Worm (Caenorhabditis elegans) whole organism, late embryonic: ENCODE results near the gene T13F2.2.
"Not testable (repeated sequence)": the region's sequence is repeated elsewhere in the genome, so short reads cannot be mapped to it uniquely, and the experiment has no call there.

ENCODE experiments used
- C38D4.7 ChIP-seq: fragments of 200-800 bp; sonication (Bioruptor generic); optimal IDR thresholded peaks from 2 replicates; lab custom pipeline; 2018; ENCODE audit warnings: mild to moderate bottlenecking, missing genetic modification characterization, moderate library complexity, missing compliant biosample characterization
- Y22D7AL.16 ChIP-seq: sonication (generic microtip); optimal IDR thresholded peaks from 2 replicates; lab custom pipeline; 2016; ENCODE audit warnings: missing genetic modification characterization, missing compliant biosample characterization
- ceh-19 ChIP-seq: fragments of 200-800 bp; sonication (Bioruptor generic); optimal IDR thresholded peaks from 2 replicates; lab custom pipeline; 2018; ENCODE audit warnings: mild to moderate bottlenecking, missing genetic modification characterization, missing compliant biosample characterization
- ceh-22 ChIP-seq: sonication (generic microtip); optimal IDR thresholded peaks from 2 replicates; lab custom pipeline; 2017; ENCODE audit warnings: missing biosample characterization, missing genetic modification characterization
- ceh-24 ChIP-seq: sonication (generic microtip); optimal IDR thresholded peaks from 2 replicates; lab custom pipeline; 2016; ENCODE audit warnings: mild to moderate bottlenecking, missing genetic modification characterization, missing compliant biosample characterization
- ceh-30 ChIP-seq: fragments of 150-350 bp; optimal IDR thresholded peaks from 2 replicates; lab custom pipeline; 2014; ENCODE audit warnings: missing biosample characterization, missing genetic modification characterization
- ceh-31 ChIP-seq: sonication (generic microtip); optimal IDR thresholded peaks from 2 replicates; lab custom pipeline; 2016; ENCODE audit warnings: missing genetic modification characterization, missing compliant biosample characterization
- ceh-34 ChIP-seq: sonication (generic microtip); optimal IDR thresholded peaks from 2 replicates; lab custom pipeline; 2016; ENCODE audit warnings: mild to moderate bottlenecking, missing genetic modification characterization, missing compliant biosample characterization
- ceh-48 ChIP-seq: sonication (generic microtip); optimal IDR thresholded peaks from 2 replicates; lab custom pipeline; 2016; ENCODE audit warnings: missing genetic modification characterization, inconsistent platforms, missing compliant biosample characterization
- ceh-9 ChIP-seq: sonication (generic microtip); optimal IDR thresholded peaks from 2 replicates; lab custom pipeline; 2016; ENCODE audit warnings: mild to moderate bottlenecking, missing genetic modification characterization, inconsistent platforms, missing compliant biosample characterization
- che-1 ChIP-seq: sonication (generic microtip); optimal IDR thresholded peaks from 2 replicates; lab custom pipeline; 2016; ENCODE audit warnings: mild to moderate bottlenecking, missing genetic modification characterization, missing compliant biosample characterization
- dve-1 ChIP-seq: sonication (generic microtip); optimal IDR thresholded peaks from 2 replicates; lab custom pipeline; 2017; ENCODE audit warnings: antibody characterized with exemption, mild to moderate bottlenecking, missing genetic modification characterization, missing compliant biosample characterization
- fax-1 ChIP-seq: sonication (generic microtip); optimal IDR thresholded peaks from 2 replicates; lab custom pipeline; 2016; ENCODE audit warnings: missing genotype, missing genetic modification characterization, missing compliant biosample characterization
- fkh-10 ChIP-seq: fragments of 150-350 bp; optimal IDR thresholded peaks from 2 replicates; lab custom pipeline; 2014; ENCODE audit warnings: missing biosample characterization, missing genetic modification reagents, missing genetic modification characterization
- fkh-6 ChIP-seq: sonication (generic microtip); optimal IDR thresholded peaks from 2 replicates; lab custom pipeline; 2016; ENCODE audit warnings: missing genetic modification characterization, missing compliant biosample characterization
- hlh-13 ChIP-seq: fragments of 200-800 bp; sonication (Bioruptor generic); optimal IDR thresholded peaks from 2 replicates; lab custom pipeline; 2018; ENCODE audit warnings: mild to moderate bottlenecking, missing genetic modification characterization, missing compliant biosample characterization
- hlh-15 ChIP-seq: sonication (generic microtip); optimal IDR thresholded peaks from 2 replicates; lab custom pipeline; 2016; ENCODE audit warnings: missing genetic modification characterization, missing compliant biosample characterization
- hlh-8 ChIP-seq: sonication (generic microtip); optimal IDR thresholded peaks from 2 replicates; lab custom pipeline; 2016; ENCODE audit warnings: missing genotype, missing genetic modification characterization, missing compliant biosample characterization
- lim-6 ChIP-seq: sonication (generic microtip); optimal IDR thresholded peaks from 2 replicates; lab custom pipeline; 2016; ENCODE audit warnings: missing genetic modification characterization, missing compliant biosample characterization
- madf-2 ChIP-seq: sonication (generic microtip); optimal IDR thresholded peaks from 2 replicates; lab custom pipeline; 2017; ENCODE audit warnings: missing genetic modification characterization, missing compliant biosample characterization
- mec-3 ChIP-seq: sonication (generic microtip); optimal IDR thresholded peaks from 2 replicates; lab custom pipeline; 2016; ENCODE audit warnings: borderline replicate concordance, missing genetic modification characterization, missing compliant biosample characterization
- nfya-1 ChIP-seq: sonication (generic microtip); optimal IDR thresholded peaks from 2 replicates; lab custom pipeline; 2017; ENCODE audit warnings: missing genetic modification characterization, mild to moderate bottlenecking, missing compliant biosample characterization, antibody characterized with exemption, moderate library complexity
- nhr-11 ChIP-seq: fragments of 150-350 bp; optimal IDR thresholded peaks from 2 replicates; lab custom pipeline; 2014; ENCODE audit warnings: missing biosample characterization, missing genetic modification characterization
- pag-3 ChIP-seq: sonication (generic microtip); optimal IDR thresholded peaks from 2 replicates; lab custom pipeline; 2016; ENCODE audit warnings: missing compliant biosample characterization, missing genetic modification characterization, borderline replicate concordance
- pax-1 ChIP-seq: fragments of 150-350 bp; optimal IDR thresholded peaks from 2 replicates; lab custom pipeline; 2014; ENCODE audit warnings: missing biosample characterization, missing genetic modification characterization
- pha-2 ChIP-seq: sonication (generic microtip); optimal IDR thresholded peaks from 2 replicates; lab custom pipeline; 2017; ENCODE audit warnings: mild to moderate bottlenecking, missing genetic modification characterization, missing compliant biosample characterization
- pros-1 ChIP-seq: fragments of 150-350 bp; optimal IDR thresholded peaks from 2 replicates; lab custom pipeline; 2014; ENCODE audit warnings: missing biosample characterization, missing genetic modification reagents, missing genetic modification characterization
- ref-2 ChIP-seq: sonication (generic microtip); optimal IDR thresholded peaks from 2 replicates; lab custom pipeline; 2016; ENCODE audit warnings: missing genetic modification characterization, missing compliant biosample characterization
- rnt-1 ChIP-seq: sonication (generic microtip); optimal IDR thresholded peaks from 2 replicates; lab custom pipeline; 2016; ENCODE audit warnings: missing genetic modification characterization, missing compliant biosample characterization
- sox-2 ChIP-seq: fragments of 200-800 bp; sonication (Bioruptor generic); IDR thresholded peaks from 2 replicates; pipeline ENCODE4 v1.3.6; 2022; ENCODE audit warnings: missing genetic modification reagents, missing genetic modification characterization, missing compliant biosample characterization
- tbx-2 ChIP-seq: sonication (generic microtip); optimal IDR thresholded peaks from 2 replicates; lab custom pipeline; 2016; ENCODE audit warnings: missing genetic modification characterization, missing compliant biosample characterization
- ttx-3 ChIP-seq: sonication (generic microtip); optimal IDR thresholded peaks from 2 replicates; lab custom pipeline; 2016; ENCODE audit warnings: missing genetic modification reagents, missing genetic modification characterization, missing compliant biosample characterization
- unc-42 ChIP-seq: sonication (generic microtip); optimal IDR thresholded peaks from 2 replicates; lab custom pipeline; 2016; ENCODE audit warnings: missing genotype, missing genetic modification characterization, missing compliant biosample characterization
- unc-55 ChIP-seq: sonication (generic microtip); optimal IDR thresholded peaks from 2 replicates; lab custom pipeline; 2017; ENCODE audit warnings: missing biosample characterization, missing genetic modification reagents, missing genetic modification characterization
- zip-5 ChIP-seq: sonication (generic microtip); optimal IDR thresholded peaks from 2 replicates; lab custom pipeline; 2016; ENCODE audit warnings: missing genetic modification characterization, missing compliant biosample characterization

The T13F2.2 gene

DNA sequence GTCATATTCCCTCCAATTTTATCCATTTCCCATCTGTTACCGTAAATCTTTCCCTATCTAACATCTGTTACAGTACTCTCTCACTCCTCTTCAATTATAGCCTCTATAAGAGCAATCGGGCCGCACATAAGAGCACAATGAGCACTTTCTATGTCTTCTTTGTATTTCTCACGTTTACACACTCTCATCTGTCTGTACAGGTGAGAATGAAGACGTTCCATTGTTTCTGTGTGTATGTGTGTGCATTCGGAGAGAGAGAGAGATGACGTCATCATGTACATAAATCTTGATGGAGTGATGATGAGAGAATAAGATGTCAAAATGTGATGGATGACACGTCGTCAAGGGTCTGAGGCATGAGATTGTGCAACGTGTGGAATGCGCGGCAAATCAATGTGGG, 26.4 kb downstream of the T13F2.2 start:
- TF ChIP-seq tbx-2 (tag; lab: Kevin White, UChicago) (peak; percentile 62), unc-55 (GFP tag; lab: Kevin White, UChicago) (peak; percentile 98), madf-2 (tag; lab: Kevin White, UChicago) (no peak), hlh-13 (GFP tag; lab: Kevin White, UChicago) (no peak), fkh-6 (tag; lab: Kevin White, UChicago) (no peak), C38D4.7 (GFP tag; lab: Kevin White, UChicago) (no peak), rnt-1 (tag; lab: Kevin White, UChicago) (no peak), pag-3 (tag; lab: Kevin White, UChicago) (no peak), ceh-31 (tag; lab: Kevin White, UChicago) (peak; percentile 9), Y22D7AL.16 (tag; lab: Kevin White, UChicago) (no peak), hlh-15 (tag; lab: Kevin White, UChicago) (no peak), lim-6 (tag; lab: Kevin White, UChicago) (no peak), ref-2 (peak; percentile 20), ceh-22 (tag; lab: Kevin White, UChicago) (no peak)

DNA sequence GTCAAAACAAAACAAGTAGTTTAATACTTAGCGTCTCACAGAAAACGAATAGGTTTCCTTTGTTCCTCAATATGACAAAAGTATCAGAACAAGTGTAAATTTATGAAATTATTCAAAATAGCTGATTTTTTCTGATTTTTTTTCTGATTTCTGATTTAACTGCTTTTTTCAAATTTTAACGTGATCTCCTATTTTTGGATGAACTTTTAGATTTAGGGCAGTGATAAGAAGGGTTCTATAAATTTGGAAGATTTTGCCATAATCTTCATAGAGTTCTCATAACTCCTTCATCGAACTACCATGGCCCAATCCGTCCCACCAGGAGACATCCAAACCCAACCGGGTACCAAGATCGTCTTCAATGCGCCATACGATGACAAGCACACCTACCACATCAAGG, 27.4 kb downstream of the T13F2.2 start, which contains the start of gene msp-78:
Gene msp-78 (plus strand): TSS at position 301 of the 400 bp plus-strand sequence.
- not testable (repeated sequence) for TF ChIP-seq unc-42, ttx-3, pag-3 (tag; lab: Kevin White, UChicago)
- TF ChIP-seq, all 69 proteins: peak for 0; not testable (repeated sequence) for 69

ce11 chrIV:9767054-9767453, 30.1 kb downstream of the T13F2.2 start, which contains the start of gene msp-79:
Gene msp-79, minus strand, starts transcription at chrIV:9767154.
- TF ChIP-seq mec-3 (tag; lab: Kevin White, UChicago); ceh-30 (tag; lab: Kevin White, UChicago); zip-5: not testable (repeated sequence)

DNA sequence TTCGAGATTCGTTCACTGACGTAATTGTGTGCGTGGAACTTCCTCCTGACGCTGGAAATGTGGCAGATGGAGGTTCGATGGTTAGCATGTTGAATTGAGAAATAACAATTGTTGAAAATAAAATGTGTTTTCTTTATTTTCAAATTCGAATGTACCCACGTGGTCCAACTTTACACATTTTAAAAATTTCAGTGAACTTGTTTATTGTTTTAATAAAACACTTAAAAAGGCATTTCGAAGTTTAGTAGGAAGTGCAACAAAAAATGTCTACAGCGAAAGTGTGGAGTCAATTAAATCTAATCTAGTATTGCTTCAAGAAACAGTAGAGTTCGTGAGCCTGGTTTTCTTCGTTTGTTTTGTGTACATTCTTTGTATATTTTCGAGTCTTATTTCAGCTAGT, 30.9 kb downstream of the T13F2.2 start, which contains the start of gene ssp-36:
Gene ssp-36 (minus strand): TSS at position 101 of the 400 bp plus-strand sequence.
- TF ChIP-seq pros-1 (no peak), ref-2 (no peak), fkh-10 (no peak), sox-2 (GFP tag; lab: Robert Waterston, UW) (no peak), ceh-24 (tag; lab: Kevin White, UChicago) (no peak), ceh-9 (tag; lab: Kevin White, UChicago) (no peak), fax-1 (tag; lab: Kevin White, UChicago) (no peak), ceh-19 (GFP tag; lab: Kevin White, UChicago) (no peak)

- no peak for TF ChIP-seq C38D4.7 (GFP tag; lab: Kevin White, UChicago)
- TF ChIP-seq madf-2 (tag; lab: Kevin White, UChicago): no peak
- TF ChIP-seq nhr-11 (tag; lab: Kevin White, UChicago): no peak
- no peak for TF ChIP-seq dve-1 (tag; lab: Kevin White, UChicago)
- no peak for TF ChIP-seq nfya-1 (tag; lab: Kevin White, UChicago)
- no peak for TF ChIP-seq rnt-1 (tag; lab: Kevin White, UChicago)
- TF ChIP-seq, all 69 proteins: peak for 0
These were observed 34.4 kb downstream of the T13F2.2 start for ce11 chrIV:9762667-9763173.

DNA sequence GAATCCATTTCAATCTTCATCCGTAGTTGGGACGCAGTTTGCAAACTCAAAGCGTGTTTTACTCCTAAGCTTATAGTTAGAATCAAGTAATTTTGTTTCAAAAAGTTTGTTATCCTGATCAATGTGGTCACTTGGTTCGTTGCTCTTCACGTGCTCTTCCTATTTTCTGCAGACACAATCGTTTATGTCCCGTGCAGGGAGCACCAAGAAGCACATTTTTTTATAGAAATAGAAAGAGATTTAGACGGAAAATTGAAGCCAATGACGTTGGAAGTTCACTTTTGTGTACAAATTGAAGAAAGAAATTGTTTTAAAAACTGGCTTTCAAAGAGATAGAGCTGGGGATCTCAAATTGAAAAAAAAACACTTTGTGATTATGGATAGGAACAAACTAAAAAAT, 35.4 kb downstream of the T13F2.2 start:
- TF ChIP-seq pax-1 (no peak), fkh-10 (no peak), hlh-15 (tag; lab: Kevin White, UChicago) (no peak), ceh-34 (tag; lab: Kevin White, UChicago) (no peak), che-1 (tag; lab: Kevin White, UChicago) (no peak), Y22D7AL.16 (tag; lab: Kevin White, UChicago) (no peak), pha-2 (tag; lab: Kevin White, UChicago) (no peak), unc-42 (tag; lab: Kevin White, UChicago) (no peak), ceh-48 (no peak), hlh-8 (tag; lab: Kevin White, UChicago) (no peak), ceh-19 (GFP tag; lab: Kevin White, UChicago) (no peak)
